Worm (Caenorhabditis elegans) whole organism, young adult: Measurements from ENCODE around the gene F54H5.14.

Experiments used
- B0019.2 ChIP-seq: fragments of 200-800 bp; sonication (Bioruptor generic); conservative IDR thresholded peaks from 2 replicates; pipeline ENCODE4 v1.3.6; 2022; ENCODE audit warnings: missing genetic modification reagents, missing genetic modification characterization, missing compliant biosample characterization
- B0261.1 ChIP-seq: sonication (generic microtip); optimal IDR thresholded peaks from 2 replicates; lab custom pipeline; 2016; ENCODE audit warnings: mild to moderate bottlenecking, missing genetic modification characterization, moderate library complexity, missing compliant biosample characterization
- C06A6.2 ChIP-seq: fragments of 200-800 bp; sonication (Bioruptor generic); conservative IDR thresholded peaks from 2 replicates; pipeline ENCODE4 v1.3.6; 2022; ENCODE audit warnings: missing genetic modification characterization, missing compliant biosample characterization
- C17E4.6 ChIP-seq: fragments of 200-800 bp; sonication (Bioruptor generic); IDR thresholded peaks from 2 replicates; pipeline ENCODE4 v1.3.6; 2022; ENCODE audit warnings: missing genetic modification reagents, missing genetic modification characterization, missing compliant biosample characterization
- F39B2.1 ChIP-seq: fragments of 200-800 bp; sonication (Bioruptor generic); IDR thresholded peaks from 2 replicates; pipeline ENCODE4 v1.3.6; 2022; ENCODE audit warnings: missing genetic modification reagents, missing genetic modification characterization, missing compliant biosample characterization
- K12H6.12 ChIP-seq: fragments of 200-800 bp; sonication (Bioruptor generic); optimal IDR thresholded peaks from 2 replicates; lab custom pipeline; 2018; ENCODE audit warnings: mild to moderate bottlenecking, missing genetic modification characterization, missing compliant biosample characterization
- Y56A3A.18 ChIP-seq: fragments of 200-800 bp; sonication (Bioruptor generic); IDR thresholded peaks from 2 replicates; pipeline ENCODE4 v1.3.6; 2022; ENCODE audit warnings: missing genetic modification reagents, missing genetic modification characterization, missing compliant biosample characterization
- Y95B8A.8 ChIP-seq: fragments of 200-800 bp; sonication (Bioruptor generic); IDR thresholded peaks from 2 replicates; pipeline ENCODE4 v1.3.6; 2022; ENCODE audit warnings: missing genetic modification reagents, missing genetic modification characterization, missing compliant biosample characterization
- ZK185.1 ChIP-seq: sonication (generic microtip); optimal IDR thresholded peaks from 2 replicates; lab custom pipeline; 2016; ENCODE audit warnings: mild to moderate bottlenecking, missing genetic modification characterization, missing compliant biosample characterization; ENCODE audit not compliant: poor library complexity, severe bottlenecking
- aptf-3 ChIP-seq: fragments of 200-800 bp; sonication (Bioruptor generic); IDR thresholded peaks from 2 replicates; pipeline ENCODE4 v1.3.6; 2022; ENCODE audit warnings: missing genetic modification characterization, missing compliant biosample characterization
- atf-7 ChIP-seq: sonication (generic microtip); optimal IDR thresholded peaks from 2 replicates; lab custom pipeline; 2017; ENCODE audit warnings: mild to moderate bottlenecking, missing genetic modification characterization, missing compliant biosample characterization
- athp-1 ChIP-seq: sonication (generic microtip); optimal IDR thresholded peaks from 2 replicates; lab custom pipeline; 2017; ENCODE audit warnings: mild to moderate bottlenecking, missing genetic modification characterization, missing compliant biosample characterization
- attf-3 ChIP-seq: fragments of 200-800 bp; sonication (Bioruptor generic); conservative IDR thresholded peaks from 2 replicates; pipeline ENCODE4 v1.3.6; 2022; ENCODE audit warnings: missing genetic modification reagents, missing genetic modification characterization, missing compliant biosample characterization
- attf-5 ChIP-seq: fragments of 200-800 bp; sonication (Bioruptor generic); optimal IDR thresholded peaks from 2 replicates; lab custom pipeline; 2018; ENCODE audit warnings: mild to moderate bottlenecking, missing genetic modification characterization, missing compliant biosample characterization
- attf-6 ChIP-seq: fragments of 200-800 bp; sonication (Bioruptor generic); IDR thresholded peaks from 2 replicates; pipeline ENCODE4 v1.3.6; 2022; ENCODE audit warnings: missing genetic modification reagents, missing genetic modification characterization, missing compliant biosample characterization
- cebp-2 ChIP-seq: fragments of 200-800 bp; sonication (Bioruptor generic); IDR thresholded peaks from 2 replicates; pipeline ENCODE4 v1.3.6; 2022; ENCODE audit warnings: missing genetic modification characterization, missing compliant biosample characterization
- ceh-27 ChIP-seq: fragments of 200-800 bp; sonication (Bioruptor generic); optimal IDR thresholded peaks from 2 replicates; lab custom pipeline; 2018; ENCODE audit warnings: mild to moderate bottlenecking, missing genetic modification characterization, moderate library complexity, missing compliant biosample characterization
- ceh-79 ChIP-seq: sonication (generic microtip); optimal IDR thresholded peaks from 2 replicates; lab custom pipeline; 2017; ENCODE audit warnings: mild to moderate bottlenecking, missing genetic modification characterization, missing compliant biosample characterization
- egl-18 ChIP-seq: fragments of 200-800 bp; sonication (Bioruptor generic); IDR thresholded peaks from 2 replicates; pipeline ENCODE4 v1.3.6; 2022; ENCODE audit warnings: missing genetic modification reagents, missing genetic modification characterization, missing compliant biosample characterization
- gei-17 ChIP-seq: fragments of 200-800 bp; sonication (Bioruptor generic); optimal IDR thresholded peaks from 2 replicates; lab custom pipeline; 2018; ENCODE audit warnings: mild to moderate bottlenecking, missing genetic modification characterization, missing compliant biosample characterization
- him-1 ChIP-seq: sonication (generic microtip); optimal IDR thresholded peaks from 2 replicates; lab custom pipeline; 2016; ENCODE audit warnings: missing genotype, missing genetic modification reagents, missing genetic modification characterization, missing compliant biosample characterization
- hmg-1.2 ChIP-seq: fragments of 200-800 bp; sonication (Bioruptor generic); IDR thresholded peaks from 2 replicates; pipeline ENCODE4 v1.3.6; 2022; ENCODE audit warnings: missing genetic modification reagents, missing genetic modification characterization, missing compliant biosample characterization
- hrde-1 ChIP-seq: sonication (generic microtip); optimal IDR thresholded peaks from 2 replicates; lab custom pipeline; 2016; ENCODE audit warnings: missing genetic modification characterization, mild to moderate bottlenecking, missing compliant biosample characterization, moderate library complexity, missing genotype, missing genetic modification reagents, borderline replicate concordance
- hsf-1 ChIP-seq: fragments of 200-800 bp; sonication (Bioruptor generic); IDR thresholded peaks from 2 replicates; pipeline ENCODE4 v1.3.6; 2022; ENCODE audit warnings: missing genetic modification reagents, missing genetic modification characterization, missing compliant biosample characterization
- lin-35 ChIP-seq, 3 experiments: fragments of 150-350 bp in 2 of 3; sonication (generic microtip) in 1 of 3; optimal IDR thresholded peaks; 2 replicates each; lab custom pipeline; 2014 to 2018; ENCODE audit warnings: missing biosample characterization in 3 of 3, missing genetic modification characterization in 3 of 3, missing genetic modification reagents in 3 of 3
- lin-40 ChIP-seq: sonication (generic microtip); optimal IDR thresholded peaks from 2 replicates; lab custom pipeline; 2016; ENCODE audit warnings: missing genetic modification characterization, mild to moderate bottlenecking, missing compliant biosample characterization, missing genotype, missing genetic modification reagents
- lir-1 ChIP-seq: fragments of 200-800 bp; sonication (Bioruptor generic); conservative IDR thresholded peaks from 2 replicates; pipeline ENCODE4 v1.3.6; 2022; ENCODE audit warnings: missing genetic modification reagents, missing genetic modification characterization, missing compliant biosample characterization
- madf-10 ChIP-seq: sonication (generic microtip); optimal IDR thresholded peaks from 2 replicates; lab custom pipeline; 2016; ENCODE audit warnings: mild to moderate bottlenecking, missing genetic modification characterization, missing compliant biosample characterization
- madf-6 ChIP-seq: fragments of 200-800 bp; sonication (Bioruptor generic); IDR thresholded peaks from 2 replicates; pipeline ENCODE4 v1.3.6; 2022; ENCODE audit warnings: missing genetic modification reagents, missing genetic modification characterization, missing compliant biosample characterization
- mes-4 ChIP-seq: sonication (generic microtip); optimal IDR thresholded peaks from 2 replicates; lab custom pipeline; 2016; ENCODE audit warnings: missing genotype, missing genetic modification characterization, missing compliant biosample characterization
- nfya-2 ChIP-seq: fragments of 200-800 bp; sonication (Bioruptor generic); IDR thresholded peaks from 2 replicates; pipeline ENCODE4 v1.3.6; 2022; ENCODE audit warnings: missing genetic modification reagents, missing genetic modification characterization, missing compliant biosample characterization
- nhr-27 ChIP-seq: fragments of 200-800 bp; sonication (Bioruptor generic); optimal IDR thresholded peaks from 2 replicates; lab custom pipeline; 2018; ENCODE audit warnings: mild to moderate bottlenecking, missing genetic modification characterization, moderate library complexity, missing compliant biosample characterization
- sea-2 ChIP-seq: fragments of 200-800 bp; sonication (Bioruptor generic); IDR thresholded peaks from 2 replicates; pipeline ENCODE4 v1.3.6; 2022; ENCODE audit warnings: missing genetic modification characterization, missing compliant biosample characterization
- snpc-4 ChIP-seq, 5 experiments: fragments of 150-350 bp in 1 of 5; sonication (generic microtip) in 4 of 5; optimal IDR thresholded peaks; 2 replicates each; lab custom pipeline; 2014 to 2018; ENCODE audit warnings: missing genetic modification characterization in 5 of 5, missing biosample characterization in 3 of 5, antibody characterized with exemption in 2 of 5, mild to moderate bottlenecking in 2 of 5, missing compliant biosample characterization in 2 of 5, missing genotype in 2 of 5, moderate library complexity in 2 of 5, missing genetic modification reagents in 1 of 5
- sptf-2 ChIP-seq: fragments of 200-800 bp; sonication (Bioruptor generic); optimal IDR thresholded peaks from 2 replicates; lab custom pipeline; 2018; ENCODE audit warnings: mild to moderate bottlenecking, missing genetic modification characterization, missing compliant biosample characterization
- tbp1 ChIP-seq: fragments of 200-800 bp; sonication (Bioruptor generic); optimal IDR thresholded peaks from 2 replicates; lab custom pipeline; 2018; ENCODE audit warnings: mild to moderate bottlenecking, missing genetic modification characterization, missing compliant biosample characterization
- unc-130 ChIP-seq: sonication (generic microtip); optimal IDR thresholded peaks from 2 replicates; lab custom pipeline; 2016; ENCODE audit warnings: missing genetic modification reagents, missing genetic modification characterization, missing compliant biosample characterization
- zim-3 ChIP-seq: sonication (generic microtip); optimal IDR thresholded peaks from 2 replicates; lab custom pipeline; 2017; ENCODE audit warnings: mild to moderate bottlenecking, missing genetic modification characterization, moderate library complexity, missing compliant biosample characterization
- ztf-25 ChIP-seq: fragments of 200-800 bp; sonication (Bioruptor generic); IDR thresholded peaks from 2 replicates; pipeline ENCODE4 v1.3.6; 2022; ENCODE audit warnings: missing genetic modification reagents, missing genetic modification characterization, missing compliant biosample characterization

Gene F54H5.14

ce11 chrII:6587264-6587870, 37.8 kb downstream of the F54H5.14 start, which contains the start of gene C56C10.7 (continued):
- TF ChIP-seq C06A6.2 (GFP tag; lab: Robert Waterston, UW) (no peak), hrde-1 (peak; percentile 62), madf-10 (tag; lab: Kevin White, UChicago) (peak; percentile 34), lir-1 (GFP tag; lab: Robert Waterston, UW) (0 out of 2 replicates have a peak, but pooled peaks have one; percentile 30), sptf-2 (no peak), hmg-1.2 (GFP tag; lab: Robert Waterston, UW) (peak; percentile 49), F39B2.1 (GFP tag; lab: Robert Waterston, UW) (peak; percentile 91), attf-5 (GFP tag; lab: Kevin White, UChicago) (no peak), hsf-1 (GFP tag; lab: Robert Waterston, UW) (peak; percentile 88), unc-130 (GFP tag; lab: Kevin White, UChicago) (peak; percentile 57), atf-7 (peak; percentile 55), gei-17 (GFP tag; lab: Kevin White, UChicago) (no peak), C17E4.6 (GFP tag; lab: Robert Waterston, UW) (peak; percentile 62; the same call in 1 of the 2 replicates), him-1 (peak; percentile 19), ceh-27 (GFP tag; lab: Kevin White, UChicago) (no peak), attf-3 (GFP tag; lab: Robert Waterston, UW) (no peak), B0019.2 (0 out of 2 replicates have a peak, but pooled peaks have one; percentile 4), mes-4 (tag; lab: Kevin White, UChicago) (peak; percentile 13), lin-35 (GFP tag; optimal IDR thresholded peaks at IDR 0.05; lab: Kevin White, UChicago) (no peak), Y56A3A.18 (GFP tag; lab: Robert Waterston, UW) (peak; percentile 77), nfya-2 (GFP tag; lab: Robert Waterston, UW) (peak; percentile 63; the same call in 1 of the 2 replicates), egl-18 (no peak), cebp-2 (GFP tag; lab: Robert Waterston, UW) (peak; percentile 78; the same call in 1 of the 2 replicates), K12H6.12 (tag; lab: Kevin White, UChicago) (no peak), lin-40 (tag; lab: Kevin White, UChicago) (no peak), athp-1 (tag; lab: Kevin White, UChicago) (peak; percentile 76), nhr-27 (tag; lab: Kevin White, UChicago) (peak; percentile 49), Y95B8A.8 (GFP tag; lab: Robert Waterston, UW) (no peak), aptf-3 (GFP tag; lab: Robert Waterston, UW) (peak; percentile 60; the same call in 1 of the 2 replicates), ZK185.1 (tag; lab: Kevin White, UChicago) (no peak), sea-2 (GFP tag; lab: Robert Waterston, UW) (no peak), tbp1 (GFP tag; lab: Kevin White, UChicago) (peak; percentile 63), attf-6 (peak; percentile 85), ztf-25 (GFP tag; lab: Robert Waterston, UW) (peak; percentile 66; the same call in 1 of the 2 replicates), madf-6 (GFP tag; lab: Robert Waterston, UW) (peak; percentile 89), snpc-4 (GFP tag; optimal IDR thresholded peaks at IDR 0.05; lab: Kevin White, UChicago) (peak; percentile 44), snpc-4 (tag; optimal IDR thresholded peaks at IDR 0.05; lab: Kevin White, UChicago) (peak in 2 of 4 experiments; percentile 30 to 61), B0261.1 (tag; lab: Kevin White, UChicago) (peak; percentile 8), ceh-79 (peak; percentile 3), zim-3 (tag; lab: Kevin White, UChicago) (no peak)
